Fruit fly (Drosophila melanogaster): ENCODE measurements around the gene Tsp26A.
A peak's percentile ranks its signal among the peaks of the same experiment; 100 is the strongest.

Gene Tsp26A

dm6 chr2L:5981433-5982333 is 18.3 kb upstream of the Tsp26A start, which contains the start of gene eIF4A (continued):
- TF ChIP-seq CG7987 (GFP tag; optimal IDR thresholded peaks at IDR 0.05) = peak; percentile 41
- no peak for TF ChIP-seq knrl (GFP tag; IDR thresholded peaks at IDR 0.05; ENCODE audit: partially characterized antibody)
- TF ChIP-seq amos (GFP tag; IDR thresholded peaks at IDR 0.05; ENCODE audit: partially characterized antibody) = no peak
- peak; percentile 66 for TF ChIP-seq CG1603 (tag; optimal IDR thresholded peaks at IDR 0.05)
- no peak for TF ChIP-seq Rfx (GFP tag; IDR thresholded peaks at IDR 0.05)
- no peak for TF ChIP-seq vnd (GFP tag; IDR thresholded peaks at IDR 0.05; ENCODE audit: partially characterized antibody)
- no peak for TF ChIP-seq E2f1 (GFP tag; IDR thresholded peaks at IDR 0.05)
- TF ChIP-seq ac (GFP tag; optimal IDR thresholded peaks at IDR 0.05) = no peak
- no peak for TF ChIP-seq CG8765 (GFP tag; IDR thresholded peaks at IDR 0.05)
- TF ChIP-seq aop (GFP tag; IDR thresholded peaks at IDR 0.05) = no peak
- TF ChIP-seq ttk (GFP tag; IDR thresholded peaks at IDR 0.05) = no peak
- no peak for TF ChIP-seq CG42726 (GFP tag; IDR thresholded peaks at IDR 0.05; ENCODE audit: partially characterized antibody)
- TF ChIP-seq p53 (GFP tag; optimal IDR thresholded peaks at IDR 0.05) = no peak
- TF ChIP-seq sim (GFP tag; IDR thresholded peaks at IDR 0.05) = no peak
- no peak for TF ChIP-seq tgo (GFP tag; IDR thresholded peaks at IDR 0.05)
- no peak for TF ChIP-seq sr (GFP tag; IDR thresholded peaks at IDR 0.05)
- no peak for TF ChIP-seq CG32772 (GFP tag; IDR thresholded peaks at IDR 0.05)
- TF ChIP-seq Atf-2 (GFP tag; optimal IDR thresholded peaks at IDR 0.05) = no peak
- TF ChIP-seq lola (GFP tag; optimal IDR thresholded peaks at IDR 0.05) = peak in 1 of 3 experiments; percentile 29
- TF ChIP-seq CG8944 (GFP tag; optimal IDR thresholded peaks at IDR 0.05) = no peak
- no peak for TF ChIP-seq CG3847 (GFP tag; IDR thresholded peaks at IDR 0.05)
- no peak for TF ChIP-seq CG7357 (GFP tag; IDR thresholded peaks at IDR 0.05)
- no peak for TF ChIP-seq CG7839 (tag; optimal IDR thresholded peaks at IDR 0.05)
- peak; percentile 24 for TF ChIP-seq YL-1 (GFP tag; optimal IDR thresholded peaks at IDR 0.05)
- TF ChIP-seq Sry-β (GFP tag; optimal IDR thresholded peaks at IDR 0.05) = no peak
- TF ChIP-seq unpg (GFP tag; optimal IDR thresholded peaks at IDR 0.05) = peak; percentile 27
- TF ChIP-seq jumu (GFP tag; optimal IDR thresholded peaks at IDR 0.05) = no peak
- TF ChIP-seq scrt (GFP tag; optimal IDR thresholded peaks at IDR 0.05) = no peak
- no peak for TF ChIP-seq hth (optimal IDR thresholded peaks at IDR 0.05)
- TF ChIP-seq NFAT (GFP tag; IDR thresholded peaks at IDR 0.05) = no peak
- TF ChIP-seq Dref (GFP tag; IDR thresholded peaks at IDR 0.05) = no peak
- TF ChIP-seq CG9727 (GFP tag; optimal IDR thresholded peaks at IDR 0.05) = no peak
- no peak for TF ChIP-seq ranshi (GFP tag; IDR thresholded peaks at IDR 0.05)
- peak; percentile 0 for TF ChIP-seq abd-A (tag; optimal IDR thresholded peaks at IDR 0.05)
- TF ChIP-seq sisA (GFP tag; IDR thresholded peaks at IDR 0.05) = no peak
- TF ChIP-seq CG9609 (GFP tag; optimal IDR thresholded peaks at IDR 0.05) = peak; percentile 18
- no peak for TF ChIP-seq CG17361 (GFP tag; IDR thresholded peaks at IDR 0.05)
- no peak for TF ChIP-seq CG10431 (GFP tag; optimal IDR thresholded peaks at IDR 0.05)
- TF ChIP-seq CG13424 (tag; optimal IDR thresholded peaks at IDR 0.05) = no peak
- no peak for TF ChIP-seq CG16863 (GFP tag; optimal IDR thresholded peaks at IDR 0.05)
- peak; percentile 9 for TF ChIP-seq CG15601 (tag; optimal IDR thresholded peaks at IDR 0.05)
- no peak for TF ChIP-seq vvl (GFP tag; IDR thresholded peaks at IDR 0.05)
- no peak for TF ChIP-seq esg (GFP tag; conservative IDR thresholded peaks at IDR 0.05)
- TF ChIP-seq nerfin-2 (GFP tag; IDR thresholded peaks at IDR 0.05; ENCODE audit: partially characterized antibody) = no peak
- no peak for TF ChIP-seq CkIIα-i1 (GFP tag; IDR thresholded peaks at IDR 0.05)
- peak; percentile 26 for TF ChIP-seq Vsx1 (GFP tag; optimal IDR thresholded peaks at IDR 0.05)
- no peak for TF ChIP-seq CG7963 (GFP tag; IDR thresholded peaks at IDR 0.05; ENCODE audit: partially characterized antibody)
- TF ChIP-seq Bteb2 (GFP tag; optimal IDR thresholded peaks at IDR 0.05) = no peak
- TF ChIP-seq CG2116 (GFP tag; optimal IDR thresholded peaks at IDR 0.05) = peak; percentile 51
- no peak for TF ChIP-seq Gsc (GFP tag; IDR thresholded peaks at IDR 0.05)
